Worm (Caenorhabditis elegans) whole organism, L3 larva: ENCODE measurements around the gene cyp-35A3.

Experiments used
- R02D3.7 ChIP-seq: fragments of 150-350 bp; optimal IDR thresholded peaks from 2 replicates; lab custom pipeline; 2014; ENCODE audit warnings: missing biosample characterization, missing genetic modification characterization
- ZK546.5 ChIP-seq: sonication (generic microtip); optimal IDR thresholded peaks from 2 replicates; lab custom pipeline; 2017; ENCODE audit warnings: missing biosample characterization, missing genetic modification characterization
- ama-1 ChIP-seq: fragments of 150-350 bp; optimal IDR thresholded peaks from 2 replicates; lab custom pipeline; 2018
- ceh-28 ChIP-seq: fragments of 150-350 bp; optimal IDR thresholded peaks from 2 replicates; lab custom pipeline; 2014; ENCODE audit warnings: missing biosample characterization, missing genetic modification reagents, missing genetic modification characterization
- ceh-9 ChIP-seq: sonication (generic microtip); optimal IDR thresholded peaks from 2 replicates; lab custom pipeline; 2018; ENCODE audit warnings: missing biosample characterization, missing genetic modification characterization
- egl-27 ChIP-seq: sonication (generic microtip); optimal IDR thresholded peaks from 4 replicates; lab custom pipeline; 2017; ENCODE audit warnings: missing biosample characterization, missing genetic modification reagents, missing genetic modification characterization
- egl-5 ChIP-seq: fragments of 150-350 bp; optimal IDR thresholded peaks from 2 replicates; lab custom pipeline; 2017; ENCODE audit warnings: missing biosample characterization, missing genetic modification reagents, missing genetic modification characterization, inconsistent platforms
- elt-1 ChIP-seq: fragments of 150-350 bp; optimal IDR thresholded peaks from 2 replicates; lab custom pipeline; 2014; ENCODE audit warnings: missing biosample characterization, missing genetic modification characterization
- fkh-10 ChIP-seq: sonication (generic microtip); optimal IDR thresholded peaks from 2 replicates; lab custom pipeline; 2017; ENCODE audit warnings: missing biosample characterization, missing genetic modification reagents, missing genetic modification characterization
- fkh-2 ChIP-seq: fragments of 150-350 bp; optimal IDR thresholded peaks from 2 replicates; lab custom pipeline; 2014; ENCODE audit warnings: missing biosample characterization, missing genetic modification reagents, missing genetic modification characterization
- fos-1 ChIP-seq: fragments of 150-350 bp; optimal IDR thresholded peaks from 2 replicates; lab custom pipeline; 2014; ENCODE audit warnings: missing biosample characterization, missing genetic modification characterization
- hmg-11 ChIP-seq: sonication (generic microtip); optimal IDR thresholded peaks from 2 replicates; lab custom pipeline; 2016; ENCODE audit warnings: missing genetic modification characterization, missing compliant biosample characterization
- jun-1 ChIP-seq: fragments of 150-350 bp; optimal IDR thresholded peaks from 2 replicates; lab custom pipeline; 2014; ENCODE audit warnings: missing biosample characterization, missing genetic modification reagents, missing genetic modification characterization
- lin-15B ChIP-seq: fragments of 150-350 bp; optimal IDR thresholded peaks from 2 replicates; lab custom pipeline; 2014; ENCODE audit warnings: missing biosample characterization, missing genetic modification characterization
- lin-39 ChIP-seq: fragments of 150-350 bp; optimal IDR thresholded peaks from 2 replicates; lab custom pipeline; 2018; ENCODE audit warnings: missing biosample characterization, missing genetic modification reagents, missing genetic modification characterization
- lsy-12 ChIP-seq: sonication (generic microtip); optimal IDR thresholded peaks from 2 replicates; lab custom pipeline; 2016; ENCODE audit warnings: mild to moderate bottlenecking, missing genetic modification characterization, missing compliant biosample characterization
- mdl-1 ChIP-seq: fragments of 150-350 bp; optimal IDR thresholded peaks from 2 replicates; lab custom pipeline; 2014; ENCODE audit warnings: missing biosample characterization, missing genetic modification characterization
- mml-1 ChIP-seq: fragments of 150-350 bp; sonication (generic microtip); optimal IDR thresholded peaks from 3 replicates; lab custom pipeline; 2014; ENCODE audit warnings: missing biosample characterization, missing genetic modification characterization
- nfya-1 ChIP-seq: sonication (generic microtip); optimal IDR thresholded peaks from 2 replicates; lab custom pipeline; 2017; ENCODE audit warnings: missing genetic modification characterization, mild to moderate bottlenecking, missing compliant biosample characterization, antibody characterized with exemption, moderate library complexity; ENCODE audit not compliant: insufficient read depth
- nhr-11 ChIP-seq: fragments of 150-350 bp; optimal IDR thresholded peaks from 2 replicates; lab custom pipeline; 2014; ENCODE audit warnings: missing biosample characterization, missing genetic modification characterization
- nhr-12 ChIP-seq: fragments of 150-350 bp; optimal IDR thresholded peaks from 2 replicates; lab custom pipeline; 2014; ENCODE audit warnings: missing biosample characterization, missing genetic modification characterization
- nhr-23 ChIP-seq: fragments of 150-350 bp; optimal IDR thresholded peaks from 2 replicates; lab custom pipeline; 2014; ENCODE audit warnings: missing biosample characterization, missing genetic modification reagents, missing genetic modification characterization
- nhr-237 ChIP-seq: fragments of 150-350 bp; optimal IDR thresholded peaks from 2 replicates; lab custom pipeline; 2014; ENCODE audit warnings: missing biosample characterization, missing genetic modification characterization
- nhr-25 ChIP-seq: sonication (generic microtip); optimal IDR thresholded peaks from 2 replicates; lab custom pipeline; 2017; ENCODE audit warnings: missing biosample characterization, missing genetic modification characterization
- nhr-28 ChIP-seq: fragments of 150-350 bp; optimal IDR thresholded peaks from 2 replicates; lab custom pipeline; 2014; ENCODE audit warnings: missing biosample characterization, missing genetic modification characterization
- nhr-43 ChIP-seq: sonication (generic microtip); optimal IDR thresholded peaks from 2 replicates; lab custom pipeline; 2016; ENCODE audit warnings: mild to moderate bottlenecking, missing genetic modification characterization, missing compliant biosample characterization; ENCODE audit not compliant: poor library complexity, severe bottlenecking
- pqm-1 ChIP-seq: fragments of 150-350 bp; optimal IDR thresholded peaks from 2 replicates; lab custom pipeline; 2017; ENCODE audit warnings: missing biosample characterization, missing genetic modification characterization, inconsistent platforms
- sea-2 ChIP-seq: fragments of 150-350 bp; sonication (generic microtip); optimal IDR thresholded peaks from 4 replicates; lab custom pipeline; 2014; ENCODE audit warnings: missing biosample characterization, missing genetic modification reagents, missing genetic modification characterization
- snpc-4 ChIP-seq: fragments of 150-350 bp; optimal IDR thresholded peaks from 2 replicates; lab custom pipeline; 2014; ENCODE audit warnings: missing biosample characterization, missing genetic modification characterization
- tbx-2 ChIP-seq: sonication (generic microtip); optimal IDR thresholded peaks from 2 replicates; lab custom pipeline; 2016; ENCODE audit warnings: mild to moderate bottlenecking, missing genetic modification characterization, missing compliant biosample characterization
- unc-39 ChIP-seq: sonication (generic microtip); optimal IDR thresholded peaks from 4 replicates; lab custom pipeline; 2017; ENCODE audit warnings: missing biosample characterization, missing genetic modification characterization
- unc-62 ChIP-seq: fragments of 150-350 bp; sonication (generic microtip); optimal IDR thresholded peaks from 4 replicates; lab custom pipeline; 2014; ENCODE audit warnings: missing biosample characterization, missing genetic modification reagents, missing genetic modification characterization
- zag-1 ChIP-seq: fragments of 150-350 bp; optimal IDR thresholded peaks from 2 replicates; lab custom pipeline; 2014; ENCODE audit warnings: missing biosample characterization, missing genetic modification characterization
- ztf-4 ChIP-seq: fragments of 150-350 bp; optimal IDR thresholded peaks from 2 replicates; lab custom pipeline; 2014; ENCODE audit warnings: missing biosample characterization, missing genetic modification characterization

cyp-35A3 gene

ce11 chrV:3989070-3989469 lies 33.3 kb upstream of the cyp-35A3 start, which contains the start of gene nlp-27:
Gene nlp-27, plus strand, starts transcription at chrV:3989378.
- TF ChIP-seq ama-1 (lab: Kevin White, UChicago) (no peak), nhr-23 (tag; lab: Kevin White, UChicago) (peak; percentile 23)

ce11 chrV:3992334-3992733 lies 30.1 kb upstream of the cyp-35A3 start:
- TF ChIP-seq nhr-25 (tag; lab: Kevin White, UChicago) (no peak), elt-1 (tag; lab: Kevin White, UChicago) (no peak), egl-27 (no peak), fkh-10 (no peak), hmg-11 (tag; lab: Kevin White, UChicago) (no peak), ZK546.5 (tag; lab: Kevin White, UChicago) (no peak), lin-39 (tag; lab: Kevin White, UChicago) (no peak), lin-15B (tag; lab: Kevin White, UChicago) (no peak)

ce11 chrV:3994048-3994447 lies 28.4 kb upstream of the cyp-35A3 start, which contains the start of gene K09D9.9:
Gene K09D9.9, minus strand, starts transcription at chrV:3994148.
- no peak for TF ChIP-seq nhr-12 (tag; lab: Kevin White, UChicago)
- TF ChIP-seq tbx-2 (tag; lab: Kevin White, UChicago), result no peak
- TF ChIP-seq mml-1, result no peak
- TF ChIP-seq pqm-1 (tag; lab: Kevin White, UChicago), result no peak
- TF ChIP-seq sea-2 (GFP tag; lab: Kevin White, UChicago), result no peak
- no peak for TF ChIP-seq hmg-11 (tag; lab: Kevin White, UChicago)
- no peak for TF ChIP-seq egl-5
- TF ChIP-seq elt-1 (tag; lab: Kevin White, UChicago), result no peak
- TF ChIP-seq jun-1 (tag; lab: Kevin White, UChicago), result no peak
- no peak for TF ChIP-seq nhr-25 (tag; lab: Kevin White, UChicago)
- no peak for TF ChIP-seq unc-62 (GFP tag; lab: Kevin White, UChicago)
- TF ChIP-seq snpc-4, result no peak
- TF ChIP-seq lin-15B (tag; lab: Kevin White, UChicago), result no peak

ce11 chrV:3995838-3996237 lies 26.6 kb upstream of the cyp-35A3 start, which contains the start of gene srx-62:
Gene srx-62, minus strand, starts transcription at chrV:3995938.
- TF ChIP-seq nhr-43 (tag; lab: Kevin White, UChicago) (no peak), nhr-237 (no peak), R02D3.7 (tag; lab: Kevin White, UChicago) (no peak), ZK546.5 (tag; lab: Kevin White, UChicago) (no peak), mml-1 (no peak), zag-1 (no peak), mdl-1 (no peak), nfya-1 (tag; lab: Kevin White, UChicago) (no peak), unc-39 (tag; lab: Kevin White, UChicago) (no peak), unc-62 (GFP tag; lab: Kevin White, UChicago) (no peak), elt-1 (tag; lab: Kevin White, UChicago) (no peak), nhr-28 (tag; lab: Kevin White, UChicago) (no peak), ceh-28 (tag; lab: Kevin White, UChicago) (no peak), lin-39 (tag; lab: Kevin White, UChicago) (no peak)

ce11 chrV:4004577-4004976 lies 17.8 kb upstream of the cyp-35A3 start:
- TF ChIP-seq fos-1 (tag; lab: Kevin White, UChicago) (no peak), egl-5 (no peak)

ce11 chrV:4005219-4005618 lies 17.2 kb upstream of the cyp-35A3 start, which contains the start of gene srh-8:
Gene srh-8, plus strand, starts transcription at chrV:4005519.
- TF ChIP-seq egl-27, result no peak
- TF ChIP-seq lin-39 (tag; lab: Kevin White, UChicago), result no peak
- no peak for TF ChIP-seq nhr-28 (tag; lab: Kevin White, UChicago)
- TF ChIP-seq nhr-12 (tag; lab: Kevin White, UChicago), result no peak
- TF ChIP-seq ceh-9, result no peak
- no peak for TF ChIP-seq fos-1 (tag; lab: Kevin White, UChicago)
- TF ChIP-seq nhr-11 (tag; lab: Kevin White, UChicago), result no peak
- no peak for TF ChIP-seq lsy-12 (tag; lab: Kevin White, UChicago)
- TF ChIP-seq zag-1, result no peak
- no peak for TF ChIP-seq fkh-2 (tag; lab: Kevin White, UChicago)
- TF ChIP-seq unc-39 (tag; lab: Kevin White, UChicago), result no peak
- no peak for TF ChIP-seq ztf-4 (tag; lab: Kevin White, UChicago)
